Fruit fly (Drosophila melanogaster) whole organism, embryonic: Measurements from ENCODE around the gene CG15308.

Experiments used
- Blimp-1 ChIP-seq: fragments of 200-800 bp; sonication (Bioruptor generic); optimal IDR thresholded peaks from 3 replicates; lab custom pipeline; 2018; ENCODE audit warnings: missing biosample characterization, missing genetic modification characterization, mild to moderate bottlenecking, moderate library complexity, missing genetic modification reagents
- CG10209 ChIP-seq: fragments of 200-800 bp; sonication (Bioruptor generic); optimal IDR thresholded peaks from 3 replicates; lab custom pipeline; 2017; ENCODE audit warnings: missing biosample characterization, mild to moderate bottlenecking, missing genetic modification characterization, missing genetic modification reagents
- CG11456 ChIP-seq: fragments of 200-800 bp; sonication (Bioruptor generic); IDR thresholded peaks from 3 replicates; pipeline ENCODE4 v1.3.6; 2022; ENCODE audit warnings: missing biosample characterization, missing genetic modification characterization
- CG11695 ChIP-seq: fragments of 200-800 bp; sonication (Bioruptor generic); IDR thresholded peaks from 3 replicates; pipeline ENCODE4 v1.3.6; 2022; ENCODE audit warnings: missing biosample characterization, missing genetic modification characterization
- CG13287 ChIP-seq: fragments of 200-800 bp; sonication (Bioruptor generic); IDR thresholded peaks from 2 replicates; pipeline ENCODE4 v1.3.6; 2022; ENCODE audit warnings: missing biosample characterization, missing genetic modification characterization; ENCODE audit not compliant: partially characterized antibody
- CG13624 ChIP-seq: fragments of 200-800 bp; sonication (Bioruptor generic); optimal IDR thresholded peaks from 2 replicates; lab custom pipeline; 2016; ENCODE audit warnings: missing biosample characterization, missing genetic modification characterization
- CG14441 ChIP-seq: fragments of 200-800 bp; sonication (Bioruptor generic); IDR thresholded peaks from 2 replicates; pipeline ENCODE4 v1.3.6; 2022; ENCODE audit warnings: missing biosample characterization, missing genetic modification characterization
- CG1602 ChIP-seq: fragments of 200-800 bp; sonication (Bioruptor generic); optimal IDR thresholded peaks from 3 replicates; lab custom pipeline; 2016; ENCODE audit warnings: missing biosample characterization, missing genetic modification characterization
- CG1832 ChIP-seq: fragments of 200-800 bp; sonication (Bioruptor generic); optimal IDR thresholded peaks from 2 replicates; lab custom pipeline; 2017; ENCODE audit warnings: missing biosample characterization, mild to moderate bottlenecking, missing genetic modification characterization, inconsistent platforms
- CG2199 ChIP-seq: fragments of 200-800 bp; sonication (Bioruptor generic); IDR thresholded peaks from 3 replicates; pipeline ENCODE4 v1.3.6; 2022; ENCODE audit warnings: missing biosample characterization, missing genetic modification characterization
- CG31388 ChIP-seq: fragments of 200-800 bp; sonication (Bioruptor generic); optimal IDR thresholded peaks from 2 replicates; lab custom pipeline; 2016; ENCODE audit warnings: missing biosample characterization, missing genetic modification characterization
- CG32772 ChIP-seq: fragments of 200-800 bp; sonication (Bioruptor generic); IDR thresholded peaks from 2 replicates; pipeline ENCODE4 v1.3.6; 2022; ENCODE audit warnings: missing biosample characterization, missing genetic modification characterization
- CG4617 ChIP-seq: fragments of 200-800 bp; sonication (Bioruptor generic); optimal IDR thresholded peaks from 3 replicates; lab custom pipeline; 2016; ENCODE audit warnings: missing biosample characterization, missing genetic modification characterization, borderline replicate concordance
- CG7839 ChIP-seq: fragments of 200-800 bp; sonication (Bioruptor generic); optimal IDR thresholded peaks from 3 replicates; lab custom pipeline; 2018; ENCODE audit warnings: missing biosample characterization, mild to moderate bottlenecking, missing genetic modification characterization, moderate library complexity
- CG8281 ChIP-seq: fragments of 200-800 bp; sonication (Bioruptor generic); optimal IDR thresholded peaks from 2 replicates; lab custom pipeline; 2018; ENCODE audit warnings: missing biosample characterization, mild to moderate bottlenecking, missing genetic modification characterization, moderate library complexity
- CoRest ChIP-seq: fragments of 200-800 bp; sonication (Bioruptor generic); optimal IDR thresholded peaks from 3 replicates; lab custom pipeline; 2018; ENCODE audit warnings: missing biosample characterization, mild to moderate bottlenecking, missing genetic modification characterization, moderate library complexity
- Fer1 ChIP-seq: fragments of 200-800 bp; sonication (Bioruptor generic); optimal IDR thresholded peaks from 2 replicates; lab custom pipeline; 2017; ENCODE audit warnings: missing biosample characterization, mild to moderate bottlenecking, missing genetic modification characterization
- HLH3B ChIP-seq: fragments of 200-800 bp; sonication (Bioruptor generic); IDR thresholded peaks from 2 replicates; pipeline ENCODE4 v1.3.6; 2022; ENCODE audit warnings: missing biosample characterization, missing genetic modification characterization
- HLH4C ChIP-seq: fragments of 200-800 bp; sonication (Bioruptor generic); IDR thresholded peaks from 3 replicates; pipeline ENCODE4 v1.3.6; 2022; ENCODE audit warnings: missing biosample characterization, missing genetic modification characterization; ENCODE audit not compliant: partially characterized antibody
- Jarid2 ChIP-seq: fragments of 200-800 bp; sonication (Bioruptor generic); optimal IDR thresholded peaks from 3 replicates; lab custom pipeline; 2017; ENCODE audit warnings: mild to moderate bottlenecking, missing biosample characterization, missing genetic modification reagents, missing genetic modification characterization
- Lpt ChIP-seq: fragments of >200 bp; optimal IDR thresholded peaks from 2 replicates; lab custom pipeline; 2018; ENCODE audit warnings: missing biosample characterization, missing genetic modification characterization
- Med ChIP-seq: fragments of 200-800 bp; sonication (Bioruptor generic); peaks from one replicate; lab custom pipeline; 2016; ENCODE audit warnings: missing biosample characterization, missing genetic modification characterization, mild to moderate bottlenecking, inconsistent platforms, moderate library complexity
- Oli ChIP-seq: fragments of 200-800 bp; sonication (Bioruptor generic); optimal IDR thresholded peaks from 2 replicates; lab custom pipeline; 2018; ENCODE audit warnings: missing biosample characterization, mild to moderate bottlenecking, missing genetic modification characterization, moderate library complexity
- Tbp ChIP-seq: fragments of >200 bp; optimal IDR thresholded peaks from 2 replicates; lab custom pipeline; 2018; ENCODE audit warnings: missing biosample characterization, missing genetic modification characterization
- Vsx1 ChIP-seq: fragments of 200-800 bp; sonication (Bioruptor generic); optimal IDR thresholded peaks from 2 replicates; lab custom pipeline; 2017; ENCODE audit warnings: missing biosample characterization, mild to moderate bottlenecking, missing genetic modification characterization, missing genetic modification reagents
- ac ChIP-seq: fragments of 200-800 bp; sonication (Bioruptor generic); optimal IDR thresholded peaks from 3 replicates; lab custom pipeline; 2017; ENCODE audit warnings: missing biosample characterization, mild to moderate bottlenecking, missing genetic modification characterization
- al ChIP-seq: fragments of 200-800 bp; sonication (Bioruptor generic); IDR thresholded peaks from 2 replicates; pipeline ENCODE4 v1.3.6; 2022; ENCODE audit warnings: missing biosample characterization, missing genetic modification characterization
- ara ChIP-seq: fragments of 200-800 bp; sonication (Bioruptor generic); IDR thresholded peaks from 2 replicates; pipeline ENCODE4 v1.3.6; 2022; ENCODE audit warnings: missing biosample characterization, missing genetic modification characterization
- bbx ChIP-seq: fragments of 200-800 bp; sonication (Bioruptor generic); IDR thresholded peaks from 2 replicates; pipeline ENCODE4 v1.3.6; 2022; ENCODE audit warnings: missing biosample characterization, missing genetic modification characterization; ENCODE audit not compliant: partially characterized antibody
- cg ChIP-seq: fragments of 200-800 bp; sonication (Bioruptor generic); optimal IDR thresholded peaks from 3 replicates; lab custom pipeline; 2019; ENCODE audit warnings: missing biosample characterization, mild to moderate bottlenecking, missing genetic modification characterization, moderate library complexity
- fru ChIP-seq: fragments of >200 bp; optimal IDR thresholded peaks from 2 replicates; lab custom pipeline; 2017
- gem ChIP-seq: fragments of 200-800 bp; sonication (Bioruptor generic); optimal IDR thresholded peaks from 2 replicates; lab custom pipeline; 2019; ENCODE audit warnings: missing biosample characterization, mild to moderate bottlenecking, missing genetic modification characterization, moderate library complexity
- gsb ChIP-seq: fragments of 200-800 bp; sonication (Bioruptor generic); IDR thresholded peaks from 2 replicates; pipeline ENCODE4 v1.3.6; 2022; ENCODE audit warnings: missing biosample characterization, missing genetic modification characterization
- hbn ChIP-seq: fragments of 200-800 bp; sonication (Bioruptor generic); IDR thresholded peaks from 2 replicates; pipeline ENCODE4 v1.3.6; 2022; ENCODE audit warnings: missing biosample characterization, missing genetic modification characterization; ENCODE audit not compliant: partially characterized antibody
- pan ChIP-seq, 4 experiments: fragments of >200 bp in 3 of 4; fragments of 200-800 bp in 1 of 4; sonication (Bioruptor generic) in 1 of 4; optimal IDR thresholded peaks in 3 of 4; IDR thresholded peaks in 1 of 4; 2 replicates each; pipeline versions ENCODE4 v1.3.6 to Lab custom; 2017 to 2022; ENCODE audit warnings: missing biosample characterization in 2 of 4, missing genetic modification characterization in 2 of 4, mixed read lengths in 1 of 4
- pita ChIP-seq: fragments of 200-800 bp; sonication (Bioruptor generic); optimal IDR thresholded peaks from 2 replicates; lab custom pipeline; 2017; ENCODE audit warnings: missing biosample characterization, mild to moderate bottlenecking, missing genetic modification characterization
- slbo ChIP-seq: fragments of 200-800 bp; sonication (Bioruptor generic); IDR thresholded peaks from 2 replicates; pipeline ENCODE4 v1.3.6; 2022; ENCODE audit warnings: missing biosample characterization, missing genetic modification characterization
- slou ChIP-seq: fragments of 200-800 bp; sonication (Bioruptor generic); optimal IDR thresholded peaks from 3 replicates; lab custom pipeline; 2016; ENCODE audit warnings: missing biosample characterization, missing genetic modification characterization
- so ChIP-seq: fragments of 200-800 bp; sonication (Bioruptor generic); IDR thresholded peaks from 3 replicates; pipeline ENCODE4 v1.3.6; 2022; ENCODE audit warnings: missing biosample characterization, missing genetic modification characterization
- ssp ChIP-seq: fragments of 200-800 bp; sonication (Bioruptor generic); IDR thresholded peaks from 2 replicates; pipeline ENCODE4 v1.3.6; 2022; ENCODE audit warnings: missing biosample characterization, missing genetic modification characterization
- tin ChIP-seq: fragments of 200-800 bp; sonication (Bioruptor generic); optimal IDR thresholded peaks from 3 replicates; lab custom pipeline; 2016; ENCODE audit warnings: missing biosample characterization, missing genetic modification characterization
- toy ChIP-seq: fragments of 200-800 bp; sonication (Bioruptor generic); IDR thresholded peaks from 2 replicates; pipeline ENCODE4 v1.3.6; 2022; ENCODE audit warnings: missing biosample characterization, missing genetic modification characterization
- ttk ChIP-seq: fragments of 200-800 bp; sonication (Bioruptor generic); IDR thresholded peaks from 2 replicates; pipeline ENCODE4 v2.1.2; 2022; ENCODE audit warnings: missing biosample characterization, missing genetic modification characterization
- unc-4 ChIP-seq: fragments of 200-800 bp; sonication (Bioruptor generic); IDR thresholded peaks from 2 replicates; pipeline ENCODE4 v1.3.6; 2022; ENCODE audit warnings: missing biosample characterization, missing genetic modification characterization; ENCODE audit not compliant: partially characterized antibody
- vfl ChIP-seq: fragments of 200-800 bp; sonication (Bioruptor generic); optimal IDR thresholded peaks from 2 replicates; lab custom pipeline; 2016; ENCODE audit warnings: missing biosample characterization, missing genetic modification characterization
- vnd ChIP-seq: fragments of 200-800 bp; sonication (Bioruptor generic); IDR thresholded peaks from 3 replicates; pipeline ENCODE4 v1.3.6; 2022; ENCODE audit warnings: missing biosample characterization, missing genetic modification characterization; ENCODE audit not compliant: partially characterized antibody
- wdn ChIP-seq: fragments of 200-800 bp; sonication (Bioruptor generic); IDR thresholded peaks from 2 replicates; pipeline ENCODE4 v1.3.6; 2022; ENCODE audit warnings: missing biosample characterization, missing genetic modification characterization
- zfh2 ChIP-seq: fragments of 200-800 bp; sonication (Bioruptor generic); optimal IDR thresholded peaks from 2 replicates; lab custom pipeline; 2016; ENCODE audit warnings: missing biosample characterization, missing genetic modification characterization

The CG15308 gene

DNA sequence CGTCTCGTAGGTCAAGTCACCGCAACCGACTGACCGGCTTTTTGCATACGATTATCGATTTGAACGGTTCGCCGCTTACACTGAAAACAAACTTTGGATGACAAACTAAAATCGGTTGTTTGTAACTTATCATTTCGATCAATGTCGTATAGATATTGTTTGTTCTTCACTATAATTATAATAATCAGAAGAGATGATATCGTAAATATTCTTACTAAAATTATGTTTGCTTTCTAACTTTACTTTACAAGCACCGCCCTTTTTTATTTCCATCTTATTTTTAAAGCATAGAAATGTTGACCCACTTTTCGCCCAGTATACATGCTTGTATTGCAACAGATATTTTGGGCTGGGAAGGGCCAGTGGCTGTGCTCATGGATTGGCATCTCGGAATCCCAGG lies 14.1 kb upstream of the CG15308 start, which contains the start of gene CG2961 (continued):
- TF ChIP-seq CG7839 (tag; lab: Kevin White, UChicago) (peak; percentile 22), Oli (tag; lab: Kevin White, UChicago) (peak; percentile 47), slbo (GFP tag; lab: Robert Waterston, UW) (peak; percentile 17; the same call in 1 of the 2 replicates), hbn (GFP tag; lab: Robert Waterston, UW) (no peak), CG14441 (GFP tag; lab: Robert Waterston, UW) (0 out of 2 replicates have a peak, but pooled peaks have one; percentile 30), Fer1 (GFP tag; lab: Kevin White, UChicago) (peak; percentile 5), HLH3B (GFP tag; lab: Robert Waterston, UW) (0 out of 2 replicates have a peak, but pooled peaks have one; percentile 22), gem (tag; lab: Kevin White, UChicago) (peak; percentile 59), CoRest (tag; lab: Kevin White, UChicago) (peak; percentile 13), pan (optimal IDR thresholded peaks at IDR 0.05; lab: Kevin White, UChicago) (no peak), pan (GFP tag; optimal IDR thresholded peaks at IDR 0.05 in 1 of 2, IDR thresholded peaks at IDR 0.05 in 1 of 2) (peak in 1 of 2 experiments; percentile 57)

DNA sequence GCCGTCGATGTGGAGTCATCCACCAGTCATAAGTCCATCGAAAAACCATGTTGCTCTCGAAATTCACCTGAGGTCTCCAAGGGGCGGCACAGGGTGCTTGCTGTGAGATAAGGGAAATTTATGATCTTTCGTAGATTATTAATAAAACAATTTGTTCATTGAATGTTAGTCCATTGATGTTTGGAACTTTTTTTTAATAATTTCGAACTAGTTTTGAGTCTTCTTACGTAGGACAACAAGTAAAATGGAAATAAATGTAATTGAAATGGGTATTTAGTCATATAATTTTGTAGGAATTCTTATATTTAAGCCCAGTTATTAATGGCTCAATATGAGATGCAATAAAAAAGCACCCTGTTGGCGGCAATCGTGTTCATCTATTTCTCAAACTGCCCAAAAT lies 13.6 kb upstream of the CG15308 start:
- TF ChIP-seq Vsx1 (GFP tag; lab: Kevin White, UChicago) (peak; percentile 74), so (GFP tag; lab: Robert Waterston, UW) (peak; percentile 81; the same call in 2 of the 3 replicates), ttk (GFP tag; lab: Robert Waterston, UW) (peak; percentile 55; the same call in 1 of the 2 replicates), CG32772 (GFP tag; lab: Robert Waterston, UW) (peak; percentile 43), pita (GFP tag; lab: Kevin White, UChicago) (no peak), CG31388 (GFP tag; lab: Kevin White, UChicago) (no peak), ara (GFP tag; lab: Robert Waterston, UW) (0 out of 2 replicates have a peak, but pooled peaks have one; percentile 37), zfh2 (peak; percentile 35), vnd (GFP tag; lab: Robert Waterston, UW) (no peak), HLH4C (GFP tag; lab: Robert Waterston, UW) (no peak), toy (GFP tag; lab: Robert Waterston, UW) (no peak), vfl (GFP tag; lab: Kevin White, UChicago) (peak; percentile 28), unc-4 (GFP tag; lab: Robert Waterston, UW) (no peak), CG1832 (GFP tag; lab: Kevin White, UChicago) (no peak), Med (GFP tag; lab: Kevin White, UChicago) (peak; percentile 82), Blimp-1 (GFP tag; lab: Kevin White, UChicago) (peak; percentile 69), slou (GFP tag; lab: Kevin White, UChicago) (peak; percentile 32), wdn (GFP tag; lab: Robert Waterston, UW) (0 out of 2 replicates have a peak, but pooled peaks have one; percentile 35), CG2199 (GFP tag; lab: Robert Waterston, UW) (no peak), CG11695 (GFP tag; lab: Robert Waterston, UW) (peak; percentile 73), Jarid2 (GFP tag; lab: Kevin White, UChicago) (no peak), fru (lab: Kevin White, UChicago) (no peak), CG13624 (GFP tag; lab: Kevin White, UChicago) (peak; percentile 59), bbx (GFP tag; lab: Robert Waterston, UW) (no peak), Lpt (GFP tag; lab: Kevin White, UChicago) (no peak), CG4617 (GFP tag; lab: Kevin White, UChicago) (peak; percentile 22), CG10209 (GFP tag; lab: Kevin White, UChicago) (peak; percentile 54), CG8281 (tag; lab: Kevin White, UChicago) (peak; percentile 40), ac (GFP tag; lab: Kevin White, UChicago) (no peak), ssp (no peak), al (peak; percentile 19; the same call in 1 of the 2 replicates), CG11456 (GFP tag; lab: Robert Waterston, UW) (no peak), cg (GFP tag; lab: Kevin White, UChicago) (no peak), CG13287 (GFP tag; lab: Robert Waterston, UW) (no peak), gsb (0 out of 2 replicates have a peak, but pooled peaks have one; percentile 23), Tbp (GFP tag; lab: Kevin White, UChicago) (no peak), tin (peak; percentile 17), CG1602 (GFP tag; lab: Kevin White, UChicago) (peak; percentile 43)
